Fruit fly (Drosophila melanogaster) whole organism, prepupa: ENCODE results near the gene CG9154.

Experiments used
- Blimp-1 ChIP-seq: fragments of 200-800 bp; sonication (Bioruptor generic); optimal IDR thresholded peaks from 3 replicates; lab custom pipeline; 2017; ENCODE audit warnings: missing biosample characterization, missing genetic modification characterization, mild to moderate bottlenecking, moderate library complexity, missing genetic modification reagents
- CG10631 ChIP-seq: fragments of 200-800 bp; sonication (Bioruptor generic); optimal IDR thresholded peaks from 2 replicates; lab custom pipeline; 2016; ENCODE audit warnings: missing biosample characterization, missing genetic modification characterization
- CG10669 ChIP-seq: fragments of 200-800 bp; sonication (Bioruptor generic); optimal IDR thresholded peaks from 3 replicates; lab custom pipeline; 2018; ENCODE audit warnings: missing biosample characterization, mild to moderate bottlenecking, missing genetic modification characterization, moderate library complexity
- CG11294 ChIP-seq: fragments of 200-800 bp; sonication (Bioruptor generic); IDR thresholded peaks from 2 replicates; pipeline ENCODE4 v1.3.6; 2022; ENCODE audit warnings: missing biosample characterization, missing genetic modification characterization
- CG11902 ChIP-seq: fragments of 200-800 bp; sonication (Bioruptor generic); optimal IDR thresholded peaks from 3 replicates; lab custom pipeline; 2016; ENCODE audit warnings: missing biosample characterization, missing genetic modification characterization
- CG15336 ChIP-seq: fragments of 200-800 bp; sonication (Bioruptor generic); IDR thresholded peaks from 2 replicates; pipeline ENCODE4 v1.3.6; 2022; ENCODE audit warnings: missing biosample characterization, missing genetic modification characterization
- CG1621 ChIP-seq: fragments of 200-800 bp; sonication (Bioruptor generic); optimal IDR thresholded peaks from 3 replicates; lab custom pipeline; 2018; ENCODE audit warnings: missing biosample characterization, mild to moderate bottlenecking, missing genetic modification characterization
- CG16779 ChIP-seq: fragments of 200-800 bp; sonication (Bioruptor generic); optimal IDR thresholded peaks from 3 replicates; lab custom pipeline; 2017; ENCODE audit warnings: missing biosample characterization, mild to moderate bottlenecking, missing genetic modification characterization
- CG31627 ChIP-seq: fragments of 200-800 bp; sonication (Bioruptor generic); optimal IDR thresholded peaks from 3 replicates; lab custom pipeline; 2016; ENCODE audit warnings: missing biosample characterization, missing genetic modification characterization
- CG32006 ChIP-seq: fragments of 200-800 bp; sonication (Bioruptor generic); optimal IDR thresholded peaks from 3 replicates; lab custom pipeline; 2017; ENCODE audit warnings: missing biosample characterization, mild to moderate bottlenecking, missing genetic modification characterization
- CG34406 ChIP-seq: fragments of 200-800 bp; sonication (Bioruptor generic); optimal IDR thresholded peaks from 3 replicates; lab custom pipeline; 2016; ENCODE audit warnings: missing biosample characterization, missing genetic modification characterization
- CG3919 ChIP-seq: fragments of 200-800 bp; sonication (Bioruptor generic); optimal IDR thresholded peaks from 3 replicates; lab custom pipeline; 2016; ENCODE audit warnings: missing biosample characterization, missing genetic modification characterization
- CG6163 ChIP-seq: fragments of 200-800 bp; sonication (Bioruptor generic); IDR thresholded peaks from 3 replicates; pipeline ENCODE4 v1.3.6; 2022; ENCODE audit warnings: missing biosample characterization, missing genetic modification characterization
- CG6276 ChIP-seq: fragments of 200-800 bp; sonication (Bioruptor generic); optimal IDR thresholded peaks from 2 replicates; lab custom pipeline; 2017; ENCODE audit warnings: missing biosample characterization, mild to moderate bottlenecking, missing genetic modification characterization
- CG6808 ChIP-seq: fragments of 200-800 bp; sonication (Bioruptor generic); optimal IDR thresholded peaks from 3 replicates; lab custom pipeline; 2017; ENCODE audit warnings: missing biosample characterization, missing genetic modification characterization, mild to moderate bottlenecking, moderate library complexity, missing genetic modification reagents
- CG6854 ChIP-seq: fragments of 200-800 bp; sonication (Bioruptor generic); optimal IDR thresholded peaks from 2 replicates; lab custom pipeline; 2017; ENCODE audit warnings: missing biosample characterization, mild to moderate bottlenecking, missing genetic modification characterization
- CG8119 ChIP-seq: fragments of 200-800 bp; sonication (Bioruptor generic); IDR thresholded peaks from 3 replicates; pipeline ENCODE4 v1.3.6; 2022; ENCODE audit warnings: missing biosample characterization, missing genetic modification characterization
- CG8319 ChIP-seq: fragments of 200-800 bp; sonication (Bioruptor generic); optimal IDR thresholded peaks from 3 replicates; lab custom pipeline; 2016; ENCODE audit warnings: missing biosample characterization, missing genetic modification characterization
- CG8632 ChIP-seq: fragments of 200-800 bp; sonication (Bioruptor generic); optimal IDR thresholded peaks from 3 replicates; lab custom pipeline; 2016; ENCODE audit warnings: missing biosample characterization, missing genetic modification characterization
- CG9139 ChIP-seq: fragments of 200-800 bp; sonication (Bioruptor generic); optimal IDR thresholded peaks from 3 replicates; lab custom pipeline; 2017; ENCODE audit warnings: missing biosample characterization, mild to moderate bottlenecking, missing genetic modification characterization
- Eip78C ChIP-seq: fragments of 200-800 bp; sonication (Bioruptor generic); peaks from one replicate; lab custom pipeline; 2016; ENCODE audit warnings: missing biosample characterization, missing genetic modification characterization
- Eip93F ChIP-seq: fragments of 200-800 bp; sonication (Bioruptor generic); optimal IDR thresholded peaks from 2 replicates; lab custom pipeline; 2016; ENCODE audit warnings: missing biosample characterization, mild to moderate bottlenecking, missing genetic modification characterization
- Ets21C ChIP-seq: fragments of 200-800 bp; sonication (Bioruptor generic); optimal IDR thresholded peaks from 3 replicates; lab custom pipeline; 2016; ENCODE audit warnings: missing biosample characterization, missing genetic modification characterization
- Hr38 ChIP-seq: sonication (Bioruptor generic); optimal IDR thresholded peaks from 2 replicates; lab custom pipeline; 2016; ENCODE audit warnings: missing biosample characterization, missing genetic modification characterization
- Hr39 ChIP-seq: fragments of 200-800 bp; sonication (Bioruptor generic); optimal IDR thresholded peaks from 2 replicates; lab custom pipeline; 2016; ENCODE audit warnings: missing biosample characterization, missing genetic modification characterization
- Lpt ChIP-seq: fragments of 200-800 bp; sonication (Bioruptor generic); optimal IDR thresholded peaks from 3 replicates; lab custom pipeline; 2016; ENCODE audit warnings: missing biosample characterization, missing genetic modification characterization
- Met ChIP-seq: fragments of 200-800 bp; sonication (Bioruptor generic); optimal IDR thresholded peaks from 3 replicates; lab custom pipeline; 2016; ENCODE audit warnings: missing biosample characterization, missing genetic modification characterization
- OdsH ChIP-seq: fragments of 200-800 bp; sonication (Bioruptor generic); optimal IDR thresholded peaks from 3 replicates; lab custom pipeline; 2016; ENCODE audit warnings: missing biosample characterization, missing genetic modification characterization
- Smox ChIP-seq: fragments of 200-800 bp; sonication (Bioruptor generic); optimal IDR thresholded peaks from 3 replicates; lab custom pipeline; 2016; ENCODE audit warnings: missing biosample characterization, missing genetic modification characterization
- Sox102F ChIP-seq: fragments of 200-800 bp; sonication (Bioruptor generic); optimal IDR thresholded peaks from 2 replicates; lab custom pipeline; 2016; ENCODE audit warnings: missing biosample characterization, mild to moderate bottlenecking, missing genetic modification characterization
- Sox14 ChIP-seq: fragments of 200-800 bp; sonication (Bioruptor generic); optimal IDR thresholded peaks from 3 replicates; lab custom pipeline; 2016; ENCODE audit warnings: missing biosample characterization, missing genetic modification characterization
- Sox15 ChIP-seq: fragments of 200-800 bp; sonication (Bioruptor generic); optimal IDR thresholded peaks from 3 replicates; lab custom pipeline; 2016; ENCODE audit warnings: missing biosample characterization, missing genetic modification characterization
- achi ChIP-seq: fragments of 200-800 bp; sonication (Bioruptor generic); optimal IDR thresholded peaks from 3 replicates; lab custom pipeline; 2016; ENCODE audit warnings: missing biosample characterization, missing genetic modification characterization
- acj6 ChIP-seq: fragments of 200-800 bp; sonication (Bioruptor generic); optimal IDR thresholded peaks from 3 replicates; lab custom pipeline; 2016; ENCODE audit warnings: missing biosample characterization, missing genetic modification characterization
- cyc ChIP-seq: fragments of 200-800 bp; sonication (Bioruptor generic); optimal IDR thresholded peaks from 3 replicates; lab custom pipeline; 2016; ENCODE audit warnings: missing biosample characterization, missing genetic modification characterization
- dsx ChIP-seq: fragments of 200-800 bp; optimal IDR thresholded peaks from 3 replicates; lab custom pipeline; 2019; ENCODE audit warnings: missing biosample characterization, mild to moderate bottlenecking, missing genetic modification characterization, moderate library complexity; ENCODE audit not compliant: poor library complexity, severe bottlenecking
- eg ChIP-seq: fragments of 200-800 bp; sonication (Bioruptor generic); IDR thresholded peaks from 3 replicates; pipeline ENCODE4 v1.3.6; 2022; ENCODE audit warnings: missing biosample characterization, missing genetic modification characterization
- esn ChIP-seq: fragments of 200-800 bp; sonication (Bioruptor generic); optimal IDR thresholded peaks from 2 replicates; lab custom pipeline; 2016; ENCODE audit warnings: missing biosample characterization, mild to moderate bottlenecking, missing genetic modification characterization, moderate library complexity
- fd59A ChIP-seq: fragments of 200-800 bp; sonication (Bioruptor generic); optimal IDR thresholded peaks from 2 replicates; lab custom pipeline; 2017; ENCODE audit warnings: missing biosample characterization, mild to moderate bottlenecking, missing genetic modification characterization, missing genetic modification reagents
- fd85E ChIP-seq: fragments of 200-800 bp; sonication (Bioruptor generic); optimal IDR thresholded peaks from 3 replicates; lab custom pipeline; 2016; ENCODE audit warnings: missing biosample characterization, missing genetic modification characterization
- fkh ChIP-seq: fragments of 200-800 bp; sonication (Bioruptor generic); optimal IDR thresholded peaks from 3 replicates; lab custom pipeline; 2017; ENCODE audit warnings: missing biosample characterization, mild to moderate bottlenecking, missing genetic modification characterization, moderate library complexity
- lz ChIP-seq: fragments of 200-800 bp; sonication (Bioruptor generic); optimal IDR thresholded peaks from 3 replicates; lab custom pipeline; 2016; ENCODE audit warnings: missing biosample characterization, missing genetic modification characterization
- net ChIP-seq: fragments of 200-800 bp; sonication (Bioruptor generic); optimal IDR thresholded peaks from 3 replicates; lab custom pipeline; 2016; ENCODE audit warnings: missing biosample characterization, missing genetic modification characterization
- pdm3 ChIP-seq: fragments of 200-800 bp; sonication (Bioruptor generic); optimal IDR thresholded peaks from 3 replicates; lab custom pipeline; 2016; ENCODE audit warnings: missing biosample characterization, missing genetic modification characterization
- salr ChIP-seq, 2 experiments: fragments of 200-800 bp; sonication (Bioruptor generic); optimal IDR thresholded peaks; 3 replicates each; lab custom pipeline; 2016 to 2018; ENCODE audit warnings: missing biosample characterization in 2 of 2, missing genetic modification characterization in 2 of 2, mild to moderate bottlenecking in 1 of 2
- svp ChIP-seq: fragments of 200-800 bp; sonication (Bioruptor generic); peaks from one replicate; lab custom pipeline; 2016; ENCODE audit warnings: missing biosample characterization, missing genetic modification characterization
- topi ChIP-seq: fragments of 200-800 bp; sonication (Bioruptor generic); optimal IDR thresholded peaks from 3 replicates; lab custom pipeline; 2016; ENCODE audit warnings: missing biosample characterization, missing genetic modification characterization

Gene CG9154

DNA sequence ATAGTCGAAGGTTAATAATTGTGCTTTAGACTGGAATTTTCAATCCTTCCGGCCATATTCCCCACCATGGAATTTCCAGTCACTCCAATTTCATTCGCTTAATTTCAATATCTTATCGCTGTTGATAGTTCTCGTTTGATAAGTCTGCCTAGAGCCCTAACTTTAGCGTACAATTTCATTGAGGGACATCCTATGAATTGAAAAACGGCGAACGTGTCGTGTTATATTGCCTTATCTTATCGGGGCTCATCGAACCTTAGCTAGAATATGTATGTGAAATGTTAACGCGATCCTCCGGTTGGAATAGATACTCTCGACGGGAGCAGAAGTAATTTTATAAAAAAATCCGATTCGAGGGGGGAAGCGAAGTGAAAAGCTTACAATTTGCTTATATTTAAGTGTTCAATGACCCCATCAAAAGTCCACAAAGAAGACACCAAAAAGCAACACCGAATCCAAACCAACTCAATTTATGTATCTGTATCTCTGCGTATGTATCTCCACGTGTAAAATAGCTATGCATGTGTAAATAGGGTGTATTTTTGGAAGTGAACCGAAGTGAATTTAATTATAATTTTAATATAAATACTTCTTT, 19.2 kb upstream of the CG9154 start:
- TF ChIP-seq CG16779 (tag; lab: Kevin White, UChicago) (peak; percentile 6), CG10669 (GFP tag; lab: Kevin White, UChicago) (no peak), svp (GFP tag; lab: Kevin White, UChicago) (peak; percentile 56)
- TF ChIP-seq, all 60 proteins: peak for 2

DNA sequence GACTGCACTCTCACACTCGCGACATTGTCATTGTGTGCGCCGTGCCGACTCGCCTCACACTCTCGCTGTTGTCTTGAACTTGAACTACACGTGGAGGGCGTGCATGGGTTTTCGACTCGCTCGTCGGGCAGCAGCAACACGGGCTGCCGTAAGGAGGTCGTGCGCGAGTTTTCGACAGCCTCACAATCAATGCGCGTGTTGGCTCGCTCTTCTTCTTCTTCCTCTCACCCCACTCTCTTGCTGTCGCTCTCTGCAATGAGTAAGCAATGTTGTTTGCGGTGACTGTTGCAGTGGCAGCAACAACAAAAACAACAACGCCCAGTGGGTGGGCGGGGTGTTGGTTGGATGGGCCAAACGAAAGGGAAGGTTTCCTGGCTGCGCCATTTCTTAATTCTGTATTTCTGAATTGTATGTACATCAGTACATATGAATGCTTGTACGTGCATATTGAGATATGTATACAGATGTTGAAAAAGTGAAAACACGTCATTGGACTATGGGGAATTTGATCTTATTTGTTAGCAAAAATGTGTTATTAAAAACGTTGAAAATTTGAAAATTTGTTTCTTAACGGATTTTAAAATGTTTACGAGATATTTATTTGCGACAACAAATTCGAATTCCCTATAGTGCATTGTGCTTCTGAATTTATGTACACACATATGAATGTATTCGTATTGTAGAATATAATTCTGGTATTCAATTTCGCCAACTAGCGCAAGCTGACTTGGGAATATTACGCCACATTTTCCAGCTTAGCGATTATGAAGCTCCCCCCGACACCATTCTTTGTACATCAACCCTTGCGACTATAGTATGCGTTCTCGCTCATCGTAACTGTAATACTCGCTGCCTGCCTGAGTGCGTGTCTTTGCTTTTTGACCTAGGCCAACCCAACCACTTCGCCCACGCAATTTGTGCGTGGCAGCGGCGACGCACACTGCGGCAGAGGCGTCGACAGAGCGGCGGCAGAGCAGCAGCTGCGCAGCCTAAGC, 18.2 kb upstream of the CG9154 start:
- TF ChIP-seq Sox14 (peak; percentile 77), CG10669 (GFP tag; lab: Kevin White, UChicago) (no peak), Sox15 (GFP tag; lab: Kevin White, UChicago) (no peak), svp (GFP tag; lab: Kevin White, UChicago) (peak; percentile 97), CG6163 (GFP tag; lab: Robert Waterston, UW) (peak; percentile 70), CG32006 (GFP tag; lab: Kevin White, UChicago) (no peak), CG11294 (GFP tag; lab: Robert Waterston, UW) (no peak), fd59A (no peak), salr (GFP tag; optimal IDR thresholded peaks at IDR 0.05; lab: Kevin White, UChicago) (peak in 1 of 2 experiments; percentile 35), cyc (GFP tag; lab: Kevin White, UChicago) (no peak), lz (no peak), CG6276 (GFP tag; lab: Kevin White, UChicago) (no peak), Hr38 (no peak), CG3919 (no peak), Eip78C (GFP tag; lab: Kevin White, UChicago) (peak; percentile 98), CG10631 (no peak), Lpt (GFP tag; lab: Kevin White, UChicago) (peak; percentile 21), pdm3 (no peak), CG31627 (peak; percentile 23), Blimp-1 (GFP tag; lab: Kevin White, UChicago) (peak; percentile 99), CG6854 (GFP tag; lab: Kevin White, UChicago) (peak; percentile 72), CG6808 (no peak), acj6 (no peak), net (peak; percentile 14), achi (no peak), topi (GFP tag; lab: Kevin White, UChicago) (peak; percentile 17), fd85E (GFP tag; lab: Kevin White, UChicago) (no peak), Sox102F (GFP tag; lab: Kevin White, UChicago) (peak; percentile 23), CG9139 (GFP tag; lab: Kevin White, UChicago) (no peak), Smox (GFP tag; lab: Kevin White, UChicago) (no peak), CG15336 (GFP tag; lab: Robert Waterston, UW) (no peak), Met (GFP tag; lab: Kevin White, UChicago) (peak; percentile 100), Ets21C (GFP tag; lab: Kevin White, UChicago) (no peak), CG1621 (tag; lab: Kevin White, UChicago) (peak; percentile 53), OdsH (GFP tag; lab: Kevin White, UChicago) (no peak), dsx (GFP tag; lab: Kevin White, UChicago) (peak; percentile 80), Hr39 (GFP tag; lab: Kevin White, UChicago) (no peak), fkh (peak; percentile 95), CG34406 (GFP tag; lab: Kevin White, UChicago) (no peak), CG11902 (no peak), Eip93F (no peak), eg (GFP tag; lab: Robert Waterston, UW) (peak; percentile 56; the same call in 2 of the 3 replicates), esn (GFP tag; lab: Kevin White, UChicago) (peak; percentile 32), CG8319 (GFP tag; lab: Kevin White, UChicago) (no peak), CG8632 (GFP tag; lab: Kevin White, UChicago) (no peak), CG8119 (GFP tag; lab: Robert Waterston, UW) (0 out of 3 replicates have a peak, but pooled peaks have one; percentile 15)
